Worm (Caenorhabditis elegans) whole organism, L4/young adult: ENCODE measurements around the gene swan-2.

Experiments
- W03F9.2 ChIP-seq: fragments of 150-350 bp; optimal IDR thresholded peaks from 2 replicates; lab custom pipeline; 2014; ENCODE audit warnings: missing biosample characterization, missing genetic modification characterization
- dao-5 ChIP-seq: sonication (generic microtip); optimal IDR thresholded peaks from 2 replicates; lab custom pipeline; 2016; ENCODE audit warnings: missing genotype, missing genetic modification characterization, moderate library complexity, missing compliant biosample characterization
- him-1 ChIP-seq: sonication (generic microtip); optimal IDR thresholded peaks from 2 replicates; lab custom pipeline; 2016; ENCODE audit warnings: missing genotype, missing genetic modification reagents, missing genetic modification characterization, missing compliant biosample characterization

DNA sequence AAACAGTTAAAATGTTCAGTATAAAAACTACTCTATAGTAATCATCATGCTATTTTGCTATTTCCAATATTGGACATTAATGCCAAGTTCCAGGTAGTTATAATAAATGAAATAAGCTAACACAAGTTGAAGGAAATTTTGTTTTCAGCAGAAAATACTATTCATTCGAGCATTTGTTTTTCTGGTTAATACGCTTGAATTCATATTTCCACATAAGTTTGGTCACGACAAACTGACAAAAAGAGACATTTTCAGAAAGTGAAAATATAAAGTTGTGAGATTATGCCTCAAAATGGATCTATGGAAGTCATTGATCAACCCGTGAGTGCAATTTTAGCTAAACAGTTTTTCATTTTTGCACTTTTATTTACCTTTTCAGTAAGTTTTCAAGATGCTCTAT is 41.1 kb upstream of the swan-2 start, which contains the start of gene srx-131:
- TF ChIP-seq dao-5 (tag; lab: Kevin White, UChicago), result no peak
- TF ChIP-seq W03F9.2 (tag; lab: Kevin White, UChicago), result no peak
- no peak for TF ChIP-seq him-1
